Worm (Caenorhabditis elegans) whole organism, mixed stage, embryonic: ENCODE measurements around the gene zchc-1A.

Experiments
- blmp-1 ChIP-seq: fragments of 150-350 bp; optimal IDR thresholded peaks from 2 replicates; lab custom pipeline; 2014; ENCODE audit warnings: missing biosample characterization, missing genetic modification characterization
- ceh-39 ChIP-seq: fragments of 150-350 bp; optimal IDR thresholded peaks from 2 replicates; lab custom pipeline; 2014; ENCODE audit warnings: missing biosample characterization, missing genetic modification characterization
- ceh-43 ChIP-seq: fragments of 200-800 bp; sonication (Bioruptor generic); optimal IDR thresholded peaks from 2 replicates; lab custom pipeline; 2018; ENCODE audit warnings: mild to moderate bottlenecking, missing genetic modification characterization, moderate library complexity, missing compliant biosample characterization
- elt-3 ChIP-seq: fragments of 150-350 bp; optimal IDR thresholded peaks from 2 replicates; lab custom pipeline; 2014; ENCODE audit warnings: missing biosample characterization, missing genetic modification characterization
- flh-1 ChIP-seq: fragments of 200-800 bp; sonication (Bioruptor generic); optimal IDR thresholded peaks from 2 replicates; lab custom pipeline; 2018; ENCODE audit warnings: mild to moderate bottlenecking, missing genetic modification characterization, moderate library complexity, missing compliant biosample characterization
- mab-5 ChIP-seq: fragments of 150-350 bp; optimal IDR thresholded peaks from 2 replicates; lab custom pipeline; 2014; ENCODE audit warnings: missing biosample characterization, missing genetic modification characterization
- nhr-28 ChIP-seq: fragments of 150-350 bp; optimal IDR thresholded peaks from 2 replicates; lab custom pipeline; 2014; ENCODE audit warnings: missing biosample characterization, missing genetic modification characterization
- pha-4 ChIP-seq: fragments of 150-350 bp; optimal IDR thresholded peaks from 2 replicates; lab custom pipeline; 2018; ENCODE audit warnings: missing biosample characterization, missing genetic modification reagents, missing genetic modification characterization
- snpc-4 ChIP-seq: fragments of 150-350 bp; optimal IDR thresholded peaks from 2 replicates; lab custom pipeline; 2014; ENCODE audit warnings: missing biosample characterization, missing genetic modification characterization
- unc-62 ChIP-seq: fragments of 150-350 bp; optimal IDR thresholded peaks from 2 replicates; lab custom pipeline; 2014; ENCODE audit warnings: missing biosample characterization, missing genetic modification reagents, missing genetic modification characterization

DNA sequence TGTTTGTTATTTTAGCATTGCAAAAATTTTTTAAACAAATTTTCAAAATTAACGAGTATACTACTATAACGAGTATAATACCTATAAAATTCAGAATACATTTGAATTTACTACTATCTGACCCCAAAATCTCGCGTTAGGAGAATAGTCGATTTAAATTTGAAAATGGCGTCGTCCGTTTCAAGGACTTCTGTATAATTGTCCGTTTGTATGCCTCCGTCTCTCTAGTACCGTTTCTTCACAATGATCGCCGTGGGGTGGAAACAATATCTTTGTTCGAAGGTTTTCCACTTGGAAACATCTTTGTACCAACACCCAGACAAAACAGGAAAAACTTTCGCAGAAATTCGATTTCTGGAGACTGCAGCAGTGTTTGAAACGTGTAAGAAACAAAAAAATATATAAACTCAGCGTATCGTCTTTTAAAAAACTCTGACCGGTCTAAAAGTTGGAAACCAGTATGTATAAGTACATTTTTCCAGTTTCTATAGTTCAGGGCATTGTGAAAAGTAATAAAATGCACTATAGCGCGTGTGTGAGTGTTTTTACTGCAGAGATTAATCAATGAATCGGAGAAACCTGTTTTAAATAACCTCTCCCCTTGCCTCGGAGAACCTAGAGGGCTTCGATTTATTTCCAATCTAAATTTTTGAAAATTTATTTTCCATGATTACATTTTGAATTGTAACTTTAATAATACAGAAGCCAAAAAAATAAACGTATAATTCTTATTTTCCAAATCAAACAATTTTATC lies 36.3 kb upstream of the zchc-1A start:
- no peak for TF ChIP-seq blmp-1 (tag; lab: Kevin White, UChicago)
- no peak for TF ChIP-seq flh-1 (GFP tag; lab: Kevin White, UChicago)
- TF ChIP-seq unc-62 (GFP tag; lab: Kevin White, UChicago): no peak
- TF ChIP-seq mab-5 (tag; lab: Kevin White, UChicago): no peak
- TF ChIP-seq ceh-43 (GFP tag; lab: Kevin White, UChicago): no peak
- TF ChIP-seq snpc-4 (tag; lab: Kevin White, UChicago): no peak
- no peak for TF ChIP-seq pha-4 (tag; lab: Kevin White, UChicago)
- no peak for TF ChIP-seq elt-3
- TF ChIP-seq ceh-39 (tag; lab: Kevin White, UChicago): no peak
- TF ChIP-seq nhr-28 (tag; lab: Kevin White, UChicago): no peak
